Worm (Caenorhabditis elegans): ENCODE data around the gene R155.5.
A peak's percentile ranks its signal among the peaks of the same experiment; 100 is the strongest.

Gene R155.5

DNA sequence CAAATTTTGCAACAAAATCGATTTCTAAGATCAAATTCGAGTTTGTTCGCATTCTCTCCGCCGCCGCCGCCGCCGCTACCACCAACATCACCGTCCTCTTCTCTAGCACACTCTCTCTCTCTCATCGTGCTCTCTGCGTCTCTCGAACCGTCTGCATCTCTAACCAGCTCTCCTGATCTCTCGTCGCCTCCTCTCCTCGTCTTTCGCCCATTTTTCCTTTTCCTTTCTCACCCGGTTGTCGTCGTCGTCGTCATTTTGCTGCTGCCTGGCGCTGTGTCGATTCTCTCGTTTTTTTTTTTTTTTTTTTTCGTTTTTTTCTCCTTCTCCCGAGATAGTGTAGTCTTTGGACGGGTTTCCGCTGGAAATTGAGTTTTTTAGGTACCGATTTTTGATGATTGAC is 43.9 kb downstream of the R155.5 start:
- TF ChIP-seq blmp-1 (tag; optimal IDR thresholded peaks at IDR 0.05) (peak; percentile 96), sox-4 (tag; optimal IDR thresholded peaks at IDR 0.05) (peak; percentile 82), unc-130 (tag; optimal IDR thresholded peaks at IDR 0.05) (peak; percentile 82), lin-13 (GFP tag; optimal IDR thresholded peaks at IDR 0.05) (peak; percentile 88), fkh-10 (GFP tag; optimal IDR thresholded peaks at IDR 0.05) (peak; percentile 81), ceh-88 (GFP tag; IDR thresholded peaks at IDR 0.05) (peak; percentile 70), lir-3 (tag; optimal IDR thresholded peaks at IDR 0.05; ENCODE audit: poor library complexity) (no peak), xbp-1 (tag; optimal IDR thresholded peaks at IDR 0.05) (peak; percentile 92), fos-1 (tag; optimal IDR thresholded peaks at IDR 0.05) (peak; percentile 91), hpl-2 (GFP tag; optimal IDR thresholded peaks at IDR 0.05) (peak; percentile 87), irx-1 (tag; optimal IDR thresholded peaks at IDR 0.05) (peak; percentile 84), sup-37 (GFP tag; optimal IDR thresholded peaks at IDR 0.05) (peak; percentile 50), mdl-1 (tag; optimal IDR thresholded peaks at IDR 0.05) (peak in 1 of 2 experiments; percentile 95), nhr-84 (tag; optimal IDR thresholded peaks at IDR 0.05) (no peak), efl-1 (optimal IDR thresholded peaks at IDR 0.05) (peak; percentile 85 to 95), efl-1 (GFP tag; optimal IDR thresholded peaks at IDR 0.05 in 1 of 2) (peak; percentile 55 to 97), Y116A8C.19 (tag; optimal IDR thresholded peaks at IDR 0.05; ENCODE audit: borderline replicate concordance) (no peak), lin-39 (tag; optimal IDR thresholded peaks at IDR 0.05) (peak; percentile 67), nhr-76 (tag; optimal IDR thresholded peaks at IDR 0.05) (peak; percentile 49), nhr-77 (tag; optimal IDR thresholded peaks at IDR 0.05) (peak; percentile 69), ceh-63 (GFP tag; optimal IDR thresholded peaks at IDR 0.05) (no peak), aly-2 (tag; optimal IDR thresholded peaks at IDR 0.05) (no peak), tlp-1 (tag; optimal IDR thresholded peaks at IDR 0.05) (no peak), lsy-2 (tag; optimal IDR thresholded peaks at IDR 0.05) (peak; percentile 83 to 90), nhr-20 (tag; optimal IDR thresholded peaks at IDR 0.05) (peak; percentile 99), swsn-7 (tag; optimal IDR thresholded peaks at IDR 0.05) (peak; percentile 96), mab-9 (GFP tag; IDR thresholded peaks at IDR 0.05) (0 out of 2 replicates have a peak, but pooled peaks have one; percentile 56), nhr-90 (tag; optimal IDR thresholded peaks at IDR 0.05; ENCODE audit: poor library complexity) (peak; percentile 96), C34B4.2 (tag; optimal IDR thresholded peaks at IDR 0.05) (no peak), elt-3 (tag; optimal IDR thresholded peaks at IDR 0.05) (peak in 3 of 6 experiments; percentile 80 to 89 (median 88)), efl-3 (GFP tag; optimal IDR thresholded peaks at IDR 0.05) (peak; percentile 56), F16B12.6 (tag; optimal IDR thresholded peaks at IDR 0.05) (peak; percentile 34), vab-15 (tag; optimal IDR thresholded peaks at IDR 0.05) (no peak), jun-1 (tag; optimal IDR thresholded peaks at IDR 0.05) (peak; percentile 97), fkh-4 (tag; optimal IDR thresholded peaks at IDR 0.05; ENCODE audit: borderline replicate concordance) (peak; percentile 50), hlh-4 (tag; optimal IDR thresholded peaks at IDR 0.05) (no peak), rnt-1 (tag; optimal IDR thresholded peaks at IDR 0.05) (peak; percentile 97), snu-23 (GFP tag; optimal IDR thresholded peaks at IDR 0.05) (peak; percentile 92), C04F5.9 (tag; optimal IDR thresholded peaks at IDR 0.05) (no peak), elt-2 (tag; optimal IDR thresholded peaks at IDR 0.05) (peak; percentile 71), mef-2 (tag; optimal IDR thresholded peaks at IDR 0.05) (peak; percentile 86), C16A3.4 (tag; optimal IDR thresholded peaks at IDR 0.05) (no peak), egl-27 (tag; optimal IDR thresholded peaks at IDR 0.05) (peak; percentile 90 to 97), dpl-1 (GFP tag; optimal IDR thresholded peaks at IDR 0.05) (peak; percentile 55 to 57 (median 55)), pqm-1 (tag; optimal IDR thresholded peaks at IDR 0.05) (no peak), nhr-11 (tag; optimal IDR thresholded peaks at IDR 0.05) (peak; percentile 83), snpc-4 (tag; optimal IDR thresholded peaks at IDR 0.05) (peak; percentile 73), ces-1 (GFP tag; optimal IDR thresholded peaks at IDR 0.05) (no peak), unc-30 (tag; optimal IDR thresholded peaks at IDR 0.05) (no peak), ama-1 (optimal IDR thresholded peaks at IDR 0.05) (peak; percentile 55), egl-13 (tag; optimal IDR thresholded peaks at IDR 0.05) (peak; percentile 87), nhr-71 (tag; optimal IDR thresholded peaks at IDR 0.05) (peak; percentile 99), ztf-11 (tag; optimal IDR thresholded peaks at IDR 0.05) (peak in 1 of 2 experiments; percentile 87), nhr-237 (tag; optimal IDR thresholded peaks at IDR 0.05) (peak; percentile 48)
